Fruit fly (Drosophila melanogaster) whole organism, pupa: Measurements from ENCODE around the gene CG31688.

ENCODE experiments used
- CG17806 ChIP-seq: fragments of 200-800 bp; sonication (Bioruptor generic); optimal IDR thresholded peaks from 2 replicates; lab custom pipeline; 2018; ENCODE audit warnings: missing biosample characterization, mild to moderate bottlenecking, missing genetic modification characterization, moderate library complexity
- CG8301 ChIP-seq: fragments of 200-800 bp; sonication (Bioruptor generic); optimal IDR thresholded peaks from 2 replicates; lab custom pipeline; 2018; ENCODE audit warnings: missing biosample characterization, mild to moderate bottlenecking, missing genetic modification characterization
- Ets98B ChIP-seq: fragments of 200-800 bp; sonication (Bioruptor generic); IDR thresholded peaks from 2 replicates; pipeline ENCODE4 v1.3.6; 2022; ENCODE audit warnings: missing biosample characterization, missing genetic modification characterization
- Pif1A ChIP-seq: fragments of 200-800 bp; sonication (Bioruptor generic); optimal IDR thresholded peaks from 3 replicates; lab custom pipeline; 2016; ENCODE audit warnings: missing biosample characterization, missing genetic modification characterization

dm6 chr2L:20478549-20479238 lies 52.7 kb downstream of the CG31688 start:
- TF ChIP-seq CG17806 (tag; lab: Kevin White, UChicago) (peak; percentile 12), Ets98B (GFP tag; lab: Robert Waterston, UW) (no peak), CG8301 (tag; lab: Kevin White, UChicago) (peak; percentile 30), Pif1A (GFP tag; lab: Kevin White, UChicago) (no peak)
